Worm (Caenorhabditis elegans): ENCODE measurements around the gene math-24.

The math-24 gene

ce11 chrII:1921018-1921417 is 21.0 kb downstream of the math-24 start, which contains the start of gene bath-7:
bath-7 (minus strand) TSS chrII:1921118.
- no peak for TF ChIP-seq nhr-12 (tag; optimal IDR thresholded peaks at IDR 0.05)
- no peak for TF ChIP-seq sem-2 (GFP tag; optimal IDR thresholded peaks at IDR 0.05)
- no peak for TF ChIP-seq cnd-1 (tag; optimal IDR thresholded peaks at IDR 0.05)
- TF ChIP-seq elt-1 (tag; optimal IDR thresholded peaks at IDR 0.05; ENCODE audit: borderline replicate concordance, insufficient read depth) = no peak
- TF ChIP-seq sptf-1 (tag; optimal IDR thresholded peaks at IDR 0.05) = no peak
- TF ChIP-seq ceh-83 (GFP tag; optimal IDR thresholded peaks at IDR 0.05) = no peak
- no peak for TF ChIP-seq nhr-76 (tag; optimal IDR thresholded peaks at IDR 0.05)
- no peak for TF ChIP-seq snpc-4 (tag; optimal IDR thresholded peaks at IDR 0.05)
- no peak for TF ChIP-seq mep-1 (tag; optimal IDR thresholded peaks at IDR 0.05)
- TF ChIP-seq ztf-11 (tag; optimal IDR thresholded peaks at IDR 0.05) = no peak
- TF ChIP-seq unc-120 (tag; optimal IDR thresholded peaks at IDR 0.05; ENCODE audit: poor library complexity, severe bottlenecking) = no peak
- no peak for TF ChIP-seq ces-1 (GFP tag; optimal IDR thresholded peaks at IDR 0.05)
- no peak for TF ChIP-seq elt-3 (tag; optimal IDR thresholded peaks at IDR 0.05)
- no peak for TF ChIP-seq M03D4.4 (tag; optimal IDR thresholded peaks at IDR 0.05)
- TF ChIP-seq mls-2 (tag; optimal IDR thresholded peaks at IDR 0.05) = no peak

ce11 chrII:1922665-1923187 is 22.7 kb downstream of the math-24 start, which contains the start of the genes bath-2 and F52C6.4:
bath-2 (minus strand) TSS chrII:1922765.
F52C6.4 (plus strand) TSS chrII:1923137.
- TF ChIP-seq drap-1 (GFP tag; optimal IDR thresholded peaks at IDR 0.05) (no peak), elt-1 (tag; optimal IDR thresholded peaks at IDR 0.05; ENCODE audit: borderline replicate concordance, insufficient read depth) (no peak), unc-39 (tag; optimal IDR thresholded peaks at IDR 0.05) (no peak), ceh-43 (GFP tag; optimal IDR thresholded peaks at IDR 0.05) (no peak), snpc-4 (tag; optimal IDR thresholded peaks at IDR 0.05) (no peak), nhr-237 (tag; optimal IDR thresholded peaks at IDR 0.05) (no peak), cnd-1 (tag; optimal IDR thresholded peaks at IDR 0.05) (no peak), sem-2 (GFP tag; optimal IDR thresholded peaks at IDR 0.05) (no peak)

ce11 chrII:1924459-1924858 is 24.4 kb downstream of the math-24 start, which contains the start of gene F52C6.3:
F52C6.3 (plus strand) TSS chrII:1924759.
- TF ChIP-seq ham-2 (GFP tag; optimal IDR thresholded peaks at IDR 0.05) = no peak
- TF ChIP-seq nhr-76 (tag; optimal IDR thresholded peaks at IDR 0.05) = no peak
- no peak for TF ChIP-seq ceh-83 (GFP tag; optimal IDR thresholded peaks at IDR 0.05)
- no peak for TF ChIP-seq M03D4.4 (tag; optimal IDR thresholded peaks at IDR 0.05)
- no peak for TF ChIP-seq mls-2 (tag; optimal IDR thresholded peaks at IDR 0.05)
- TF ChIP-seq zip-8 (tag; optimal IDR thresholded peaks at IDR 0.05) = no peak
- TF ChIP-seq lsy-2 (tag; optimal IDR thresholded peaks at IDR 0.05) = no peak
- no peak for TF ChIP-seq nhr-12 (tag; optimal IDR thresholded peaks at IDR 0.05)
- TF ChIP-seq unc-62 (GFP tag; optimal IDR thresholded peaks at IDR 0.05) = no peak
- TF ChIP-seq elt-1 (tag; optimal IDR thresholded peaks at IDR 0.05; ENCODE audit: borderline replicate concordance, insufficient read depth) = no peak
- no peak for TF ChIP-seq lin-32 (GFP tag; optimal IDR thresholded peaks at IDR 0.05)

DNA sequence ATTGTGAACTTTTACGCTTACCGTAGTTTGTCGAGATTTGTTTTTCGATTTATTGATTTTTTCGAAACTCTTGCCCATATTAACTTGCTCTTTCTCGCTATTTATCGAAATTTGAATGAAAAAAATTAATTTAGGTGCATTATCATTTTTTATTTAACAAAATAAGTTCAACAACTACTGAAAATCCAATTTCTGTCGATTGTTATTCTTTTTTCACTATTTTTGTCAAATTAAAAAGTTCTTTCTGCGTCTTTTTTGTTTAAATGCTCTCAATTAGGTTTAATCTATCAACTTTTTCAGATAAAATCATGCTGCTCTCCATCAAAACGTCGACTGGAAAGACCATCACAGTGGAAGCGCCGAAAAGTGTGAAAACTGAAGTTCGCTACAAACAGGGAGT is 26.1 kb downstream of the math-24 start, which contains the start of gene F52C6.2:
Gene F52C6.2 (plus strand): TSS at position 301 of the 400 bp plus-strand sequence.
- TF ChIP-seq lin-32 (GFP tag; optimal IDR thresholded peaks at IDR 0.05) (no peak), snpc-4 (tag; optimal IDR thresholded peaks at IDR 0.05) (no peak), tbx-8 (GFP tag; optimal IDR thresholded peaks at IDR 0.05) (no peak), sptf-1 (tag; optimal IDR thresholded peaks at IDR 0.05) (no peak)

DNA sequence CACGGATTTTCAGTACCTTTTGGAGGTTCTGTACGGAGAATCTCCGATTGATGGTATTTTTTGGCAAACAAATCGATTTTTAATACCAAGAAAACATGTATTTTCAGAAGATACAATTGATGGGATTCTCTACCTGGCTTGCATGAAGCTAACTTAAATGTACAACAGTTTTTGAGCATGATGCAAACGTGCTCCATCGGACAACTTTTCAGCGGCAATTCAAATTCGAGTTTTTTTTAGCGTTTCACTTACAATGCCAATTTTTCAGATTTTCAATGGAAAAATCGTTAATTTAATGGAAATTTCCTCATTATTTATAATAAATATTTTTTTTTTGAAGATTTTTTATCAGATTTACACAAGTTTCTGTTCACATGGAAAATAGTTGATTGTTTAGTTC is 28.5 kb downstream of the math-24 start:
- TF ChIP-seq tbx-8 (GFP tag; optimal IDR thresholded peaks at IDR 0.05) = no peak
- no peak for TF ChIP-seq nhr-28 (tag; optimal IDR thresholded peaks at IDR 0.05)
- TF ChIP-seq ceh-83 (GFP tag; optimal IDR thresholded peaks at IDR 0.05) = no peak
- no peak for TF ChIP-seq hlh-1 (tag; optimal IDR thresholded peaks at IDR 0.05)
- TF ChIP-seq mls-2 (tag; optimal IDR thresholded peaks at IDR 0.05) = no peak

ce11 chrII:1939652-1940051 is 39.6 kb downstream of the math-24 start, which contains the start of gene ZK250.13:
ZK250.13 (minus strand) TSS chrII:1939752.
- no peak for TF ChIP-seq unc-120 (tag; optimal IDR thresholded peaks at IDR 0.05; ENCODE audit: poor library complexity, severe bottlenecking)
